Fruit fly (Drosophila melanogaster) whole organism, wandering third instar larva: Measurements from ENCODE around the gene Mettl5.

Source experiments
- Abd-B ChIP-seq: fragments of >200 bp; optimal IDR thresholded peaks from 2 replicates; lab custom pipeline; 2017; ENCODE audit warnings: missing biosample characterization, missing genetic modification characterization
- CG9705 ChIP-seq: fragments of 200-800 bp; sonication (Bioruptor generic); optimal IDR thresholded peaks from 2 replicates; lab custom pipeline; 2018; ENCODE audit warnings: missing biosample characterization, mild to moderate bottlenecking, missing genetic modification characterization
- CrebA ChIP-seq: fragments of 200-800 bp; sonication (Bioruptor generic); optimal IDR thresholded peaks from 2 replicates; lab custom pipeline; 2016; ENCODE audit warnings: missing biosample characterization, mild to moderate bottlenecking, missing genetic modification characterization, borderline replicate concordance
- Dfd ChIP-seq: fragments of >200 bp; optimal IDR thresholded peaks from 2 replicates; lab custom pipeline; 2017; ENCODE audit warnings: missing biosample characterization, missing genetic modification characterization
- Dif ChIP-seq: fragments of 200-275, 200-300 bp; sonication (Bioruptor generic); optimal IDR thresholded peaks from 2 replicates; lab custom pipeline; 2018; ENCODE audit warnings: missing biosample characterization, missing genetic modification characterization; ENCODE audit not compliant: partially characterized antibody
- HLH106 ChIP-seq: fragments of 200-800 bp; optimal IDR thresholded peaks from 3 replicates; lab custom pipeline; 2019; ENCODE audit warnings: missing biosample characterization, mild to moderate bottlenecking, missing genetic modification characterization, moderate library complexity
- Hnf4 ChIP-seq: fragments of 200-800 bp; sonication (Bioruptor generic); optimal IDR thresholded peaks from 2 replicates; lab custom pipeline; 2016; ENCODE audit warnings: missing biosample characterization, mild to moderate bottlenecking, missing genetic modification characterization
- Hr83 ChIP-seq: fragments of 200-300 bp; sonication (Bioruptor generic); optimal IDR thresholded peaks from 2 replicates; lab custom pipeline; 2016; ENCODE audit warnings: missing biosample characterization, mild to moderate bottlenecking, missing genetic modification characterization, moderate library complexity; ENCODE audit not compliant: poor library complexity, severe bottlenecking
- Jra ChIP-seq: sonication (Bioruptor generic); optimal IDR thresholded peaks from 2 replicates; lab custom pipeline; 2016; ENCODE audit warnings: missing biosample characterization, missing genetic modification characterization
- Mio ChIP-seq: sonication (Bioruptor generic); optimal IDR thresholded peaks from 2 replicates; lab custom pipeline; 2016; ENCODE audit warnings: missing biosample characterization, missing genetic modification characterization
- Myc ChIP-seq: fragments of >200 bp; optimal IDR thresholded peaks from 2 replicates; lab custom pipeline; 2017
- N ChIP-seq: fragments of >200 bp; optimal IDR thresholded peaks from 2 replicates; lab custom pipeline; 2018; ENCODE audit warnings: missing biosample characterization, missing external identifiers, missing genetic modification characterization
- OdsH ChIP-seq: fragments of 200-800 bp; sonication (Bioruptor generic); optimal IDR thresholded peaks from 2 replicates; lab custom pipeline; 2016; ENCODE audit warnings: missing biosample characterization, mild to moderate bottlenecking, missing genetic modification characterization
- Rel ChIP-seq, 2 experiments: fragments of 200-800 bp; sonication (Bioruptor generic) in 1 of 2; optimal IDR thresholded peaks; 2 replicates in 1 of 2; 3 replicates in 1 of 2; lab custom pipeline; 2016 to 2019; ENCODE audit warnings: mild to moderate bottlenecking in 2 of 2, missing biosample characterization in 2 of 2, missing genetic modification characterization in 2 of 2, moderate library complexity in 1 of 2
- Sp1 ChIP-seq: fragments of 200-800 bp; sonication (Bioruptor generic); optimal IDR thresholded peaks from 3 replicates; lab custom pipeline; 2019; ENCODE audit warnings: missing biosample characterization, mild to moderate bottlenecking, missing genetic modification characterization, moderate library complexity
- Vsx2 ChIP-seq: fragments of 200-300, 225-300 bp; sonication (Bioruptor generic); optimal IDR thresholded peaks from 2 replicates; lab custom pipeline; 2018; ENCODE audit warnings: missing biosample characterization, missing genetic modification characterization; ENCODE audit not compliant: partially characterized antibody
- br ChIP-seq: fragments of 200-800 bp; sonication (Bioruptor generic); optimal IDR thresholded peaks from 2 replicates; lab custom pipeline; 2016; ENCODE audit warnings: missing biosample characterization, missing genetic modification characterization
- dl ChIP-seq, 2 experiments: fragments of 175-275, 200-275 bp in 1 of 2; fragments of 200-275 bp in 1 of 2; sonication (Bioruptor generic); optimal IDR thresholded peaks; lab custom pipeline; 2018; ENCODE audit warnings: mild to moderate bottlenecking in 2 of 2, missing biosample characterization in 2 of 2, missing genetic modification characterization in 2 of 2, moderate library complexity in 2 of 2; ENCODE audit not compliant: partially characterized antibody in 2 of 2, insufficient read depth in 1 of 2
- dmrt93B ChIP-seq: fragments of 200-800 bp; sonication (Bioruptor generic); optimal IDR thresholded peaks from 2 replicates; lab custom pipeline; 2018; ENCODE audit warnings: missing biosample characterization, mild to moderate bottlenecking, missing genetic modification characterization
- dsf ChIP-seq: sonication (Bioruptor generic); optimal IDR thresholded peaks from 2 replicates; lab custom pipeline; 2016; ENCODE audit warnings: missing biosample characterization, missing genetic modification characterization, borderline replicate concordance
- ey ChIP-seq: fragments of 200-800 bp; sonication (Bioruptor generic); optimal IDR thresholded peaks from 2 replicates; lab custom pipeline; 2016; ENCODE audit warnings: missing biosample characterization, missing genetic modification characterization
- foxo ChIP-seq, 2 experiments: fragments of 200-800 bp; sonication (Bioruptor generic); optimal IDR thresholded peaks; 2 replicates in 1 of 2; 3 replicates in 1 of 2; lab custom pipeline; 2016 to 2017; ENCODE audit warnings: missing biosample characterization in 2 of 2, missing genetic modification characterization in 2 of 2
- fru ChIP-seq: fragments of 200-800 bp; sonication (Bioruptor generic); optimal IDR thresholded peaks from 3 replicates; lab custom pipeline; 2016; ENCODE audit warnings: missing biosample characterization, mild to moderate bottlenecking, missing genetic modification characterization
- h ChIP-seq: fragments of 200-800 bp; sonication (Bioruptor generic); optimal IDR thresholded peaks from 3 replicates; lab custom pipeline; 2016; ENCODE audit warnings: missing biosample characterization, mild to moderate bottlenecking, missing genetic modification characterization
- jim ChIP-seq: fragments of 175-275, 200-325 bp; sonication (Bioruptor generic); optimal IDR thresholded peaks from 2 replicates; lab custom pipeline; 2016; ENCODE audit warnings: missing biosample characterization, mild to moderate bottlenecking, missing genetic modification characterization
- lola ChIP-seq: fragments of >200 bp; optimal IDR thresholded peaks from 2 replicates; lab custom pipeline; 2017; ENCODE audit warnings: missing biosample characterization, missing genetic modification characterization
- psq ChIP-seq: fragments of 200-800 bp; sonication (Bioruptor generic); optimal IDR thresholded peaks from 3 replicates; lab custom pipeline; 2017; ENCODE audit warnings: missing biosample characterization, mild to moderate bottlenecking, missing genetic modification characterization, moderate library complexity
- rgr ChIP-seq: fragments of 200-800 bp; sonication (Bioruptor generic); optimal IDR thresholded peaks from 3 replicates; lab custom pipeline; 2016; ENCODE audit warnings: missing biosample characterization, mild to moderate bottlenecking, missing genetic modification characterization
- sage ChIP-seq: fragments of 200-800 bp; sonication (Bioruptor generic); optimal IDR thresholded peaks from 2 replicates; lab custom pipeline; 2016; ENCODE audit warnings: missing biosample characterization, mild to moderate bottlenecking, missing genetic modification characterization
- sv ChIP-seq: fragments of 200-800 bp; sonication (Bioruptor generic); optimal IDR thresholded peaks from 3 replicates; lab custom pipeline; 2016; ENCODE audit warnings: missing biosample characterization, missing genetic modification characterization
- tai ChIP-seq: sonication (Bioruptor generic); optimal IDR thresholded peaks from 2 replicates; lab custom pipeline; 2016; ENCODE audit warnings: missing biosample characterization, missing genetic modification characterization
- usp ChIP-seq: fragments of >200 bp; optimal IDR thresholded peaks from 2 replicates; lab custom pipeline; 2017; ENCODE audit warnings: missing biosample characterization, missing genetic modification characterization
- woc ChIP-seq: sonication (Bioruptor generic); optimal IDR thresholded peaks from 2 replicates; lab custom pipeline; 2016; ENCODE audit warnings: missing biosample characterization, mild to moderate bottlenecking, missing genetic modification characterization

Gene Mettl5

dm6 chr3L:19237780-19238179 is 25.8 kb upstream of the Mettl5 start:
- TF ChIP-seq woc = no peak
- TF ChIP-seq foxo (GFP tag; optimal IDR thresholded peaks at IDR 0.05; lab: Kevin White, UChicago) = no peak
- no peak for TF ChIP-seq br (GFP tag; lab: Kevin White, UChicago)
- TF ChIP-seq Sp1 (GFP tag; lab: Kevin White, UChicago) = no peak
- TF ChIP-seq Hr83 (GFP tag; lab: Kevin White, UChicago) = no peak
- TF ChIP-seq CG9705 (GFP tag; lab: Kevin White, UChicago) = no peak
- no peak for TF ChIP-seq Mio (GFP tag; lab: Kevin White, UChicago)
- TF ChIP-seq Hnf4 (GFP tag; lab: Kevin White, UChicago) = no peak

DNA sequence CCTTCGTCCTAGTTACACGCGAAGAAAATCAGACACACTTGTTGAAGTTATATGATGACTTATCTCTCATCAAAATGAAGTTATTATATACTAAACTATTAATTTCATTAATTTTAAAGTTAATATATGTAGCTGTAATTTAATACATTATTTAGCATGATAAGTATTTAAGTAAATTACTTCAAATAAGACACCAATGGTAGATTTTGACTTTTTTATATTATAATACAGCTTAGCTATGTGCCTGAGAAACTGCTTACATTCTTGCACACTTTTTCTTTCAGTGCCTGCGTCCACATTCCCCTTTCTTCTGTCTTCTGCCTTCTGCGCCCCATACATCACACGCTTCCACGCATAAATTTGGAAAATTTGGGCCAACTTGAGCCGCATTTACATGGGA is 11.9 kb upstream of the Mettl5 start:
- TF ChIP-seq sv (no peak), dmrt93B (no peak), dl (GFP tag; optimal IDR thresholded peaks at IDR 0.05; lab: Kevin White, UChicago; ENCODE audit: insufficient read depth in 1 of 2, partially characterized antibody in 2 of 2) (no peak), h (GFP tag; lab: Kevin White, UChicago) (no peak), lola (GFP tag; lab: Kevin White, UChicago) (no peak), psq (GFP tag; lab: Kevin White, UChicago) (no peak), tai (GFP tag; lab: Kevin White, UChicago) (no peak), Myc (lab: Kevin White, UChicago) (no peak)

dm6 chr3L:19254715-19255428 is 8.7 kb upstream of the Mettl5 start, which contains the start of the genes mRpL21 and rept:
TSS of gene mRpL21 (minus strand) at chr3L:19255061.
TSS of gene rept (plus strand) at chr3L:19255340.
- TF ChIP-seq psq (GFP tag; lab: Kevin White, UChicago) = peak; percentile 54
- TF ChIP-seq Myc (lab: Kevin White, UChicago) = peak; percentile 98
- TF ChIP-seq Hnf4 (GFP tag; lab: Kevin White, UChicago) = peak; percentile 75
- TF ChIP-seq jim (GFP tag; lab: Kevin White, UChicago) = no peak
- TF ChIP-seq ey (GFP tag; lab: Kevin White, UChicago) = peak; percentile 64
- TF ChIP-seq OdsH (GFP tag; lab: Kevin White, UChicago) = peak; percentile 66
- no peak for TF ChIP-seq usp (GFP tag; lab: Kevin White, UChicago)
- peak; percentile 57 for TF ChIP-seq sv
- peak; percentile 78 for TF ChIP-seq h (GFP tag; lab: Kevin White, UChicago)
- TF ChIP-seq Mio (GFP tag; lab: Kevin White, UChicago) = peak; percentile 30
- no peak for TF ChIP-seq Abd-B (GFP tag; lab: Kevin White, UChicago)
- peak; percentile 80 for TF ChIP-seq br (GFP tag; lab: Kevin White, UChicago)
- peak in 1 of 2 experiments; percentile 72 for TF ChIP-seq foxo (GFP tag; optimal IDR thresholded peaks at IDR 0.05; lab: Kevin White, UChicago)
- TF ChIP-seq rgr (GFP tag; lab: Kevin White, UChicago) = peak; percentile 77
- TF ChIP-seq sage (GFP tag; lab: Kevin White, UChicago) = no peak
- TF ChIP-seq HLH106 = peak; percentile 62
- TF ChIP-seq Vsx2 (GFP tag; lab: Kevin White, UChicago) = no peak
- TF ChIP-seq Jra = peak; percentile 74
- peak; percentile 36 for TF ChIP-seq Hr83 (GFP tag; lab: Kevin White, UChicago)
- TF ChIP-seq tai (GFP tag; lab: Kevin White, UChicago) = no peak
- TF ChIP-seq dsf (GFP tag; lab: Kevin White, UChicago) = peak; percentile 45
- peak; percentile 90 for TF ChIP-seq woc
- TF ChIP-seq CG9705 (GFP tag; lab: Kevin White, UChicago) = peak; percentile 1
- peak; percentile 66 for TF ChIP-seq fru (GFP tag; lab: Kevin White, UChicago)
- no peak for TF ChIP-seq Dif (GFP tag; lab: Kevin White, UChicago)
- no peak for TF ChIP-seq Dfd (GFP tag; lab: Kevin White, UChicago)

DNA sequence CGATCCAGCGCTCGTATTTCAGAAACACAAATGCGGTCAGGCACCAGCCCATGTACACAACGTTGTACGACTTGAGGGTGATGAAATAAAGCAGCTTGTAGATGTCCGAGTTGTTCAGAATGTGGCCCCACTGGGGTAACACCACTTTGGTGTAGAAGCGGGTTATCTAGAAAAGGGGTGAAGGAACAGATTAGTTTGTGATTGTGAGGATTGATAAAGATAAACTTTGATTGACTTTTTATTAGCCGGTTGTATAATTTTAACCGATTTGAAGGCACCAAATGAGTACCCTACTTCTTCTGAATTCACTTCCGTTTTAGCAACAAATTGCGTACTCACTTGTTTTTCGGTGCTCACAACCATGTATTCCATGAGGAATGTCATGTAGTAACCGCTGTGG is 5.4 kb upstream of the Mettl5 start:
- no peak for TF ChIP-seq br (GFP tag; lab: Kevin White, UChicago)
- TF ChIP-seq tai (GFP tag; lab: Kevin White, UChicago) = no peak
- no peak for TF ChIP-seq Abd-B (GFP tag; lab: Kevin White, UChicago)
- TF ChIP-seq woc = no peak
- no peak for TF ChIP-seq Rel (GFP tag; optimal IDR thresholded peaks at IDR 0.05; lab: Kevin White, UChicago)
- TF ChIP-seq Rel (tag; optimal IDR thresholded peaks at IDR 0.05; lab: Kevin White, UChicago) = no peak
- TF ChIP-seq CrebA (GFP tag; lab: Kevin White, UChicago) = no peak
- TF ChIP-seq jim (GFP tag; lab: Kevin White, UChicago) = no peak
- TF ChIP-seq sage (GFP tag; lab: Kevin White, UChicago) = no peak
- no peak for TF ChIP-seq usp (GFP tag; lab: Kevin White, UChicago)
- no peak for TF ChIP-seq N
- no peak for TF ChIP-seq dmrt93B
- TF ChIP-seq Dfd (GFP tag; lab: Kevin White, UChicago) = no peak
- TF ChIP-seq Sp1 (GFP tag; lab: Kevin White, UChicago) = no peak
- TF ChIP-seq fru (GFP tag; lab: Kevin White, UChicago) = no peak
- TF ChIP-seq CG9705 (GFP tag; lab: Kevin White, UChicago) = no peak
- no peak for TF ChIP-seq sv
